Fruit fly (Drosophila melanogaster) whole organism, prepupa: ENCODE measurements around the gene Lcp65Ag2.

Experiments used
- Blimp-1 ChIP-seq: fragments of 200-800 bp; sonication (Bioruptor generic); optimal IDR thresholded peaks from 3 replicates; lab custom pipeline; 2017; ENCODE audit warnings: missing biosample characterization, missing genetic modification characterization, mild to moderate bottlenecking, moderate library complexity, missing genetic modification reagents
- Ets21C ChIP-seq: fragments of 200-800 bp; sonication (Bioruptor generic); optimal IDR thresholded peaks from 3 replicates; lab custom pipeline; 2016; ENCODE audit warnings: missing biosample characterization, missing genetic modification characterization
- OdsH ChIP-seq: fragments of 200-800 bp; sonication (Bioruptor generic); optimal IDR thresholded peaks from 3 replicates; lab custom pipeline; 2016; ENCODE audit warnings: missing biosample characterization, missing genetic modification characterization

- TF ChIP-seq Ets21C (GFP tag; lab: Kevin White, UChicago) (no peak), Blimp-1 (no peak), OdsH (GFP tag; lab: Kevin White, UChicago) (no peak)
Measured at dm6 chr3L:6136691-6137090, 3.3 kb upstream of the Lcp65Ag2 start, which contains the start of gene Lcp65Af.
